Fruit fly (Drosophila melanogaster) Kc167 (cell line): ENCODE data around the gene CG14841.

Experiments
- insv ChIP-seq: fragments of >200 bp; optimal IDR thresholded peaks from 3 replicates; lab custom pipeline; 2018; ENCODE audit warnings: missing external identifiers
- ttk ChIP-seq: sonication (Bioruptor generic); optimal IDR thresholded peaks from 2 replicates; lab custom pipeline; 2017; ENCODE audit warnings: missing external identifiers

DNA sequence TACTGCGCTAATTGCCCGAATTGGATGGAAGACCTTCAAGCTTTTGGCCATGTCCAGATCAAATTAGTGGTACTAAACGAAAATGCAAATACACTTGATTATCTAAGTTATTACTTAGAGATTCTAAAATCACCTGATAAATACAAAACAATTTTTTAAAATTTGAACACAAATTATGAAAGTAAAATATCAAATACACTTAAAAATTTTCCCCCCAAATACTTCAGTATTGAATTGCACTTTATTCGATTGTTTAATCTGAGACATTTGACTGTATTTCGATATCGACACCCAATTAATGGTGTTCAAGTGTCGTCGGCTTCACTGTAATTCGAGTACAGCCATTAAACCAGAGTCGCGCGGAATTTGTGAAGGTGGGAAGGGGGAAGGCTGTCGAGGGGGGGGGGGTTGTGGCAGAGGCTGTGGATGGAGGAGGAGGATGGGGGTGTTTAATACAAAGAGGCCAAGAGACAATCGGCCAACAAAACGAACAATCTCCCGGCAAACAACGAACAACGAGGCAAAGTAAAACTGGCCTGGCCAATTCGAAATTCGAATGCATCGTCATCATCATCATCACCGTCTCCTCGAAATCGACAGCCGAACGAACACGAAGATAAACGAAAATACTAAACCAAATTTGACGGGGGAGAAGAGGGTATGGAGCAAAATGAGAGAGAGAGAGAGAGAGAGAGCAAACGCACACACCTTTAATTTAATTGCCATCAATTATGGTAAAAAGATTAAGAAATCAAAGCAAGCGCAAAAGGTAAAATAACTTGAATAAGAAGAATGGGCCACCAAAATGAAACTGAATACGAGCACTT, 20.2 kb upstream of the CG14841 start:
- TF ChIP-seq insv (lab: Kevin White, UChicago): no peak
- TF ChIP-seq ttk: no peak
